Worm (Caenorhabditis elegans) whole organism, late embryonic: Measurements from ENCODE around the gene C06B3.7.
A peak's percentile ranks its signal among the peaks of the same experiment; 100 is the strongest.

Experiments used
- C08G9.2 ChIP-seq: sonication (generic microtip); optimal IDR thresholded peaks from 2 replicates; lab custom pipeline; 2016; ENCODE audit warnings: mild to moderate bottlenecking, missing genetic modification characterization, moderate library complexity, missing compliant biosample characterization
- C38D4.7 ChIP-seq: fragments of 200-800 bp; sonication (Bioruptor generic); optimal IDR thresholded peaks from 2 replicates; lab custom pipeline; 2018; ENCODE audit warnings: mild to moderate bottlenecking, missing genetic modification characterization, moderate library complexity, missing compliant biosample characterization
- K02D7.2 ChIP-seq: sonication (generic microtip); optimal IDR thresholded peaks from 2 replicates; lab custom pipeline; 2017; ENCODE audit warnings: mild to moderate bottlenecking, missing genetic modification characterization, missing compliant biosample characterization
- K09A11.1 ChIP-seq: sonication (generic microtip); optimal IDR thresholded peaks from 2 replicates; lab custom pipeline; 2017; ENCODE audit warnings: antibody characterized with exemption, mild to moderate bottlenecking, missing genetic modification characterization, missing compliant biosample characterization; ENCODE audit not compliant: insufficient read depth
- T23F11.4 ChIP-seq: fragments of 200-800 bp; sonication (Bioruptor generic); optimal IDR thresholded peaks from 2 replicates; lab custom pipeline; 2018; ENCODE audit warnings: mild to moderate bottlenecking, missing genetic modification characterization, missing compliant biosample characterization
- Y22D7AL.16 ChIP-seq: sonication (generic microtip); optimal IDR thresholded peaks from 2 replicates; lab custom pipeline; 2016; ENCODE audit warnings: missing genetic modification characterization, missing compliant biosample characterization
- ama-1 ChIP-seq: fragments of 150-350 bp; optimal IDR thresholded peaks from 2 replicates; lab custom pipeline; 2014
- ceh-19 ChIP-seq: fragments of 200-800 bp; sonication (Bioruptor generic); optimal IDR thresholded peaks from 2 replicates; lab custom pipeline; 2018; ENCODE audit warnings: mild to moderate bottlenecking, missing genetic modification characterization, missing compliant biosample characterization
- ceh-2 ChIP-seq: sonication (generic microtip); optimal IDR thresholded peaks from 2 replicates; lab custom pipeline; 2016; ENCODE audit warnings: missing genotype, missing genetic modification characterization, missing compliant biosample characterization
- ceh-22 ChIP-seq: sonication (generic microtip); optimal IDR thresholded peaks from 2 replicates; lab custom pipeline; 2017; ENCODE audit warnings: missing biosample characterization, missing genetic modification characterization
- ceh-30 ChIP-seq: fragments of 150-350 bp; optimal IDR thresholded peaks from 2 replicates; lab custom pipeline; 2014; ENCODE audit warnings: missing biosample characterization, missing genetic modification characterization
- ceh-34 ChIP-seq: sonication (generic microtip); optimal IDR thresholded peaks from 2 replicates; lab custom pipeline; 2016; ENCODE audit warnings: mild to moderate bottlenecking, missing genetic modification characterization, missing compliant biosample characterization
- ceh-48 ChIP-seq: sonication (generic microtip); optimal IDR thresholded peaks from 2 replicates; lab custom pipeline; 2016; ENCODE audit warnings: missing genetic modification characterization, inconsistent platforms, missing compliant biosample characterization
- ceh-6 ChIP-seq: fragments of 200-800 bp; sonication (Bioruptor generic); optimal IDR thresholded peaks from 2 replicates; lab custom pipeline; 2018; ENCODE audit warnings: mild to moderate bottlenecking, missing genetic modification characterization, missing compliant biosample characterization
- fkh-6 ChIP-seq: sonication (generic microtip); optimal IDR thresholded peaks from 2 replicates; lab custom pipeline; 2016; ENCODE audit warnings: missing genetic modification characterization, missing compliant biosample characterization
- hlh-13 ChIP-seq: fragments of 200-800 bp; sonication (Bioruptor generic); optimal IDR thresholded peaks from 2 replicates; lab custom pipeline; 2018; ENCODE audit warnings: mild to moderate bottlenecking, missing genetic modification characterization, missing compliant biosample characterization
- hlh-6 ChIP-seq: sonication (generic microtip); optimal IDR thresholded peaks from 2 replicates; lab custom pipeline; 2016; ENCODE audit warnings: missing genotype, missing genetic modification characterization, missing compliant biosample characterization
- hlh-8 ChIP-seq: sonication (generic microtip); optimal IDR thresholded peaks from 2 replicates; lab custom pipeline; 2016; ENCODE audit warnings: missing genotype, missing genetic modification characterization, missing compliant biosample characterization
- madf-2 ChIP-seq: sonication (generic microtip); optimal IDR thresholded peaks from 2 replicates; lab custom pipeline; 2017; ENCODE audit warnings: missing genetic modification characterization, missing compliant biosample characterization
- nfya-1 ChIP-seq: sonication (generic microtip); optimal IDR thresholded peaks from 2 replicates; lab custom pipeline; 2017; ENCODE audit warnings: missing genetic modification characterization, mild to moderate bottlenecking, missing compliant biosample characterization, antibody characterized with exemption, moderate library complexity
- nhr-11 ChIP-seq: fragments of 150-350 bp; optimal IDR thresholded peaks from 2 replicates; lab custom pipeline; 2014; ENCODE audit warnings: missing biosample characterization, missing genetic modification characterization
- nhr-232 ChIP-seq: sonication (generic microtip); optimal IDR thresholded peaks from 2 replicates; lab custom pipeline; 2016; ENCODE audit warnings: missing genetic modification characterization, missing compliant biosample characterization
- npax-4 ChIP-seq: sonication (generic microtip); optimal IDR thresholded peaks from 2 replicates; lab custom pipeline; 2016; ENCODE audit warnings: missing genetic modification characterization, missing compliant biosample characterization
- pat-9 ChIP-seq: fragments of 200-800 bp; sonication (Bioruptor generic); optimal IDR thresholded peaks from 2 replicates; lab custom pipeline; 2018; ENCODE audit warnings: mild to moderate bottlenecking, missing genetic modification characterization, moderate library complexity, missing compliant biosample characterization
- pax-1 ChIP-seq: fragments of 150-350 bp; optimal IDR thresholded peaks from 2 replicates; lab custom pipeline; 2014; ENCODE audit warnings: missing biosample characterization, missing genetic modification characterization
- pha-4 ChIP-seq: fragments of 150-350 bp; optimal IDR thresholded peaks from 2 replicates; lab custom pipeline; 2018; ENCODE audit warnings: missing biosample characterization, missing genetic modification reagents, missing genetic modification characterization
- pqm-1 ChIP-seq: sonication (generic microtip); optimal IDR thresholded peaks from 2 replicates; lab custom pipeline; 2016; ENCODE audit warnings: missing genetic modification characterization, missing compliant biosample characterization
- pros-1 ChIP-seq: fragments of 150-350 bp; optimal IDR thresholded peaks from 2 replicates; lab custom pipeline; 2014; ENCODE audit warnings: missing biosample characterization, missing genetic modification reagents, missing genetic modification characterization
- rnt-1 ChIP-seq: sonication (generic microtip); optimal IDR thresholded peaks from 2 replicates; lab custom pipeline; 2016; ENCODE audit warnings: missing genetic modification characterization, missing compliant biosample characterization
- sdc-2 ChIP-seq: sonication (generic microtip); optimal IDR thresholded peaks from 2 replicates; lab custom pipeline; 2016; ENCODE audit warnings: missing genotype, missing genetic modification characterization, missing compliant biosample characterization
- sox-4 ChIP-seq: sonication (generic microtip); optimal IDR thresholded peaks from 2 replicates; lab custom pipeline; 2017; ENCODE audit warnings: mild to moderate bottlenecking, missing genetic modification characterization, inconsistent platforms, missing compliant biosample characterization
- tbx-2 ChIP-seq: sonication (generic microtip); optimal IDR thresholded peaks from 2 replicates; lab custom pipeline; 2016; ENCODE audit warnings: missing genetic modification characterization, missing compliant biosample characterization
- unc-42 ChIP-seq: sonication (generic microtip); optimal IDR thresholded peaks from 2 replicates; lab custom pipeline; 2016; ENCODE audit warnings: missing genotype, missing genetic modification characterization, missing compliant biosample characterization
- unc-86 ChIP-seq: sonication (generic microtip); optimal IDR thresholded peaks from 2 replicates; lab custom pipeline; 2016; ENCODE audit warnings: missing genetic modification characterization, missing compliant biosample characterization
- zip-5 ChIP-seq: sonication (generic microtip); optimal IDR thresholded peaks from 2 replicates; lab custom pipeline; 2016; ENCODE audit warnings: missing genetic modification characterization, missing compliant biosample characterization
- ztf-16 ChIP-seq: sonication (generic microtip); optimal IDR thresholded peaks from 2 replicates; lab custom pipeline; 2017; ENCODE audit warnings: missing genetic modification characterization, missing compliant biosample characterization

Gene C06B3.7

DNA sequence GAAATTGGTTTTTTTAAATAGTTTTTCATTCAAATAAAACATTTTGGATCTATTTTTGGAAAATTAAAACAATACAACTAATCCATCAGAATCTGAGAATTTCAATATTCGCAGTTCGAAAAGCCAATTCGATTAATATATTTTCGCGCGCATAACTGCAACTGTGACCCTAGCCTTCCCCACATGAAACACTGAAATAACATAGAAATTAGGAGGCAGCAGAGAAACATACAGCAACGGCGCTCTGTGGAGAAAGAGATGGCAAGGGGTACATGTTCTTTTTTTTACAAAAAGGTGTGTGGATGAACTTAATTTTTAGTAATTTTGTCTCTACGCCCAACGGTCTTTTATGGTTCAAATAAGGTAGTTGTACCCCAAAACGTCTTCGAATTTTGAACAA lies 29.3 kb upstream of the C06B3.7 start:
- TF ChIP-seq tbx-2 (tag; lab: Kevin White, UChicago) (no peak), sox-4 (tag; lab: Kevin White, UChicago) (no peak), zip-5 (tag; lab: Kevin White, UChicago) (no peak), hlh-8 (tag; lab: Kevin White, UChicago) (no peak), sdc-2 (tag; lab: Kevin White, UChicago) (no peak), unc-42 (tag; lab: Kevin White, UChicago) (peak; percentile 18), pqm-1 (tag; lab: Kevin White, UChicago) (no peak)
- TF ChIP-seq, all 69 proteins: peak for 1

DNA sequence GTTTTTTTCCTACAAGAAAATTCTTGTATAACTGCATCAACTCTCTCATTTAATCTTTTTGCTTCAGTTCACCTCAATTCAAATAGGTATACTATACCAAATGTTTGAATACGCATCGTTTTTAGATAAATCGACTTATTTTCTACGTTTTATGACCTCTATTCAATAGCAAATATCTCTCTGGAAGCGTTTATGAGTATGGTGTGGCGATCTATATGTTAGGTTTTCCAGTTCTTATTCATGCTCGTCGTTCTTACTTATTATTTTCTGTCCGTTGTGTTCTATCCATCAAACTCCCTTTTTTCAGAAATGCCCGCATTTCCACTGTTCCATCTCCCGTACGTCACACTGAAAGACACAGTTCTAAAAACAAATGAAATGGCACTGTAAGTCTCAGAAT lies 28.9 kb upstream of the C06B3.7 start, which contains the start of gene T22G5.3:
Gene T22G5.3, plus strand, starts transcription at position 301 of the 400 bp plus-strand sequence.
- TF ChIP-seq ceh-2 (no peak), ceh-19 (no peak), hlh-6 (tag; lab: Kevin White, UChicago) (no peak), ama-1 (lab: Kevin White, UChicago) (no peak), madf-2 (tag; lab: Kevin White, UChicago) (no peak), ceh-6 (GFP tag; lab: Kevin White, UChicago) (no peak), C38D4.7 (GFP tag; lab: Kevin White, UChicago) (no peak), unc-86 (tag; lab: Kevin White, UChicago) (no peak), npax-4 (tag; lab: Kevin White, UChicago) (no peak), pat-9 (tag; lab: Kevin White, UChicago) (no peak), nhr-11 (tag; lab: Kevin White, UChicago) (no peak), rnt-1 (tag; lab: Kevin White, UChicago) (no peak)

ce11 chrV:13887358-13887757 lies 22.1 kb upstream of the C06B3.7 start, which contains the start of gene srsx-19:
TSS of gene srsx-19 (plus strand) at chrV:13887658.
- TF ChIP-seq T23F11.4 (GFP tag; lab: Kevin White, UChicago) (no peak), ceh-30 (tag; lab: Kevin White, UChicago) (no peak), pqm-1 (tag; lab: Kevin White, UChicago) (no peak), pha-4 (tag; lab: Kevin White, UChicago) (no peak), Y22D7AL.16 (tag; lab: Kevin White, UChicago) (no peak), npax-4 (tag; lab: Kevin White, UChicago) (no peak), pros-1 (tag; lab: Kevin White, UChicago) (no peak), C08G9.2 (tag; lab: Kevin White, UChicago) (no peak), ceh-34 (tag; lab: Kevin White, UChicago) (no peak), K09A11.1 (no peak), C38D4.7 (GFP tag; lab: Kevin White, UChicago) (no peak), sdc-2 (tag; lab: Kevin White, UChicago) (no peak), nhr-232 (tag; lab: Kevin White, UChicago) (no peak), ceh-48 (tag; lab: Kevin White, UChicago) (no peak)

DNA sequence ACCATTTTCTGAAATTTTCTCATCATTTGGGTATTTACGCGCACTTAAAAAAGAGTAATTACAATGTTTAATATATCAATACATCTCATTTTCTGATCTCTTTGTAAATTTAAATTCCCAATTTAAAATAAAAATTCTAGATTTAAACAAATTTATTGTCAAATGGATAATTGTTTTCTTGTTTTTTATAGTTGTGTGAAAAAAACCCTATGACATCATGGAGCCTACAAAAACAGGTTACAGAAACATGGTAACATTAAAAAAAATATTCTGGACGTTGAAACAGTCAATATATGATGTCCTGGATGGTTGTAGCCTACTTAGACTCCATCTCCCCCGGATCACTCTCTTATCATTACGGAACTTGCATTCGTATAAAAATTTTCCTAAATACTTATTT lies 20.0 kb upstream of the C06B3.7 start, which contains the start of gene spp-12:
Gene spp-12, plus strand, starts transcription at position 301 of the 400 bp plus-strand sequence.
- TF ChIP-seq nfya-1 (tag; lab: Kevin White, UChicago) (no peak), ztf-16 (tag; lab: Kevin White, UChicago) (no peak), K02D7.2 (tag; lab: Kevin White, UChicago) (no peak), ceh-22 (no peak), pax-1 (tag; lab: Kevin White, UChicago) (no peak), fkh-6 (no peak)

- TF ChIP-seq pros-1 (tag; lab: Kevin White, UChicago), result no peak
- no peak for TF ChIP-seq ceh-6 (GFP tag; lab: Kevin White, UChicago)
- no peak for TF ChIP-seq hlh-13 (GFP tag; lab: Kevin White, UChicago)
- TF ChIP-seq rnt-1 (tag; lab: Kevin White, UChicago), result no peak
- no peak for TF ChIP-seq ceh-2
- no peak for TF ChIP-seq ceh-30 (tag; lab: Kevin White, UChicago)
Measured at ce11 chrV:13890473-13890872, 19.0 kb upstream of the C06B3.7 start, which contains the start of gene lbp-8. TSS of gene lbp-8 (plus strand) at chrV:13890773.
